Worm (Caenorhabditis elegans) whole organism, late embryonic: ENCODE results near the gene T19D2.3.

Experiments used
- C08G9.2 ChIP-seq: sonication (generic microtip); optimal IDR thresholded peaks from 2 replicates; lab custom pipeline; 2016; ENCODE audit warnings: mild to moderate bottlenecking, missing genetic modification characterization, moderate library complexity, missing compliant biosample characterization
- C38D4.7 ChIP-seq: fragments of 200-800 bp; sonication (Bioruptor generic); optimal IDR thresholded peaks from 2 replicates; lab custom pipeline; 2018; ENCODE audit warnings: mild to moderate bottlenecking, missing genetic modification characterization, moderate library complexity, missing compliant biosample characterization
- F13H6.1 ChIP-seq: sonication (generic microtip); optimal IDR thresholded peaks from 2 replicates; lab custom pipeline; 2016; ENCODE audit warnings: missing genetic modification characterization, missing compliant biosample characterization
- K02D7.2 ChIP-seq: sonication (generic microtip); optimal IDR thresholded peaks from 2 replicates; lab custom pipeline; 2017; ENCODE audit warnings: mild to moderate bottlenecking, missing genetic modification characterization, missing compliant biosample characterization
- K09A11.1 ChIP-seq: sonication (generic microtip); optimal IDR thresholded peaks from 2 replicates; lab custom pipeline; 2017; ENCODE audit warnings: antibody characterized with exemption, mild to moderate bottlenecking, missing genetic modification characterization, missing compliant biosample characterization; ENCODE audit not compliant: insufficient read depth
- T23F11.4 ChIP-seq: fragments of 200-800 bp; sonication (Bioruptor generic); optimal IDR thresholded peaks from 2 replicates; lab custom pipeline; 2018; ENCODE audit warnings: mild to moderate bottlenecking, missing genetic modification characterization, missing compliant biosample characterization
- Y22D7AL.16 ChIP-seq: sonication (generic microtip); optimal IDR thresholded peaks from 2 replicates; lab custom pipeline; 2016; ENCODE audit warnings: missing genetic modification characterization, missing compliant biosample characterization
- ahr-1 ChIP-seq: sonication (generic microtip); optimal IDR thresholded peaks from 2 replicates; lab custom pipeline; 2016; ENCODE audit warnings: missing genetic modification characterization, missing compliant biosample characterization
- ceh-14 ChIP-seq: sonication (generic microtip); optimal IDR thresholded peaks from 2 replicates; lab custom pipeline; 2016; ENCODE audit warnings: missing genotype, missing genetic modification characterization, missing compliant biosample characterization
- ceh-2 ChIP-seq: sonication (generic microtip); optimal IDR thresholded peaks from 2 replicates; lab custom pipeline; 2016; ENCODE audit warnings: missing genotype, missing genetic modification characterization, missing compliant biosample characterization
- ceh-22 ChIP-seq: sonication (generic microtip); optimal IDR thresholded peaks from 2 replicates; lab custom pipeline; 2017; ENCODE audit warnings: missing biosample characterization, missing genetic modification characterization
- ceh-30 ChIP-seq: fragments of 150-350 bp; optimal IDR thresholded peaks from 2 replicates; lab custom pipeline; 2014; ENCODE audit warnings: missing biosample characterization, missing genetic modification characterization
- ceh-31 ChIP-seq: sonication (generic microtip); optimal IDR thresholded peaks from 2 replicates; lab custom pipeline; 2016; ENCODE audit warnings: missing genetic modification characterization, missing compliant biosample characterization
- ceh-34 ChIP-seq: sonication (generic microtip); optimal IDR thresholded peaks from 2 replicates; lab custom pipeline; 2016; ENCODE audit warnings: mild to moderate bottlenecking, missing genetic modification characterization, missing compliant biosample characterization
- ceh-45 ChIP-seq: fragments of 200-800 bp; sonication (Bioruptor generic); IDR thresholded peaks from 2 replicates; pipeline ENCODE4 v1.3.6; 2022; ENCODE audit warnings: missing genetic modification reagents, missing genetic modification characterization, missing compliant biosample characterization
- ceh-48 ChIP-seq: sonication (generic microtip); optimal IDR thresholded peaks from 2 replicates; lab custom pipeline; 2016; ENCODE audit warnings: missing genetic modification characterization, inconsistent platforms, missing compliant biosample characterization
- ceh-9 ChIP-seq: sonication (generic microtip); optimal IDR thresholded peaks from 2 replicates; lab custom pipeline; 2016; ENCODE audit warnings: mild to moderate bottlenecking, missing genetic modification characterization, inconsistent platforms, missing compliant biosample characterization
- che-1 ChIP-seq: sonication (generic microtip); optimal IDR thresholded peaks from 2 replicates; lab custom pipeline; 2016; ENCODE audit warnings: mild to moderate bottlenecking, missing genetic modification characterization, missing compliant biosample characterization
- dmd-4 ChIP-seq: sonication (generic microtip); optimal IDR thresholded peaks from 2 replicates; lab custom pipeline; 2016; ENCODE audit warnings: borderline replicate concordance, missing genetic modification characterization, missing compliant biosample characterization
- dve-1 ChIP-seq: sonication (generic microtip); optimal IDR thresholded peaks from 2 replicates; lab custom pipeline; 2017; ENCODE audit warnings: antibody characterized with exemption, mild to moderate bottlenecking, missing genetic modification characterization, missing compliant biosample characterization
- elt-2 ChIP-seq: sonication (generic microtip); optimal IDR thresholded peaks from 2 replicates; lab custom pipeline; 2016; ENCODE audit warnings: missing genetic modification reagents, missing genetic modification characterization, missing compliant biosample characterization
- elt-4 ChIP-seq: sonication (generic microtip); optimal IDR thresholded peaks from 2 replicates; lab custom pipeline; 2016; ENCODE audit warnings: missing genetic modification characterization, missing compliant biosample characterization
- ets-4 ChIP-seq: sonication (generic microtip); optimal IDR thresholded peaks from 2 replicates; lab custom pipeline; 2016; ENCODE audit warnings: missing genetic modification characterization, missing compliant biosample characterization
- eyg-1 ChIP-seq: sonication (generic microtip); optimal IDR thresholded peaks from 2 replicates; lab custom pipeline; 2016; ENCODE audit warnings: missing genotype, missing genetic modification characterization, missing compliant biosample characterization
- fkh-10 ChIP-seq: fragments of 150-350 bp; optimal IDR thresholded peaks from 2 replicates; lab custom pipeline; 2014; ENCODE audit warnings: missing biosample characterization, missing genetic modification reagents, missing genetic modification characterization
- fkh-6 ChIP-seq: sonication (generic microtip); optimal IDR thresholded peaks from 2 replicates; lab custom pipeline; 2016; ENCODE audit warnings: missing genetic modification characterization, missing compliant biosample characterization
- gmeb-2 ChIP-seq: sonication (generic microtip); optimal IDR thresholded peaks from 2 replicates; lab custom pipeline; 2016; ENCODE audit warnings: missing genetic modification characterization, inconsistent platforms, missing compliant biosample characterization
- hlh-15 ChIP-seq: sonication (generic microtip); optimal IDR thresholded peaks from 2 replicates; lab custom pipeline; 2016; ENCODE audit warnings: missing genetic modification characterization, missing compliant biosample characterization
- hlh-30 ChIP-seq: sonication (generic microtip); optimal IDR thresholded peaks from 2 replicates; lab custom pipeline; 2017; ENCODE audit warnings: antibody characterized with exemption, missing genetic modification characterization, missing compliant biosample characterization; ENCODE audit not compliant: insufficient read depth
- hlh-8 ChIP-seq: sonication (generic microtip); optimal IDR thresholded peaks from 2 replicates; lab custom pipeline; 2016; ENCODE audit warnings: missing genotype, missing genetic modification characterization, missing compliant biosample characterization
- lim-6 ChIP-seq: sonication (generic microtip); optimal IDR thresholded peaks from 2 replicates; lab custom pipeline; 2016; ENCODE audit warnings: missing genetic modification characterization, missing compliant biosample characterization
- lin-11 ChIP-seq: fragments of 200-800 bp; sonication (Bioruptor generic); optimal IDR thresholded peaks from 2 replicates; lab custom pipeline; 2018; ENCODE audit warnings: mild to moderate bottlenecking, missing genetic modification characterization, missing compliant biosample characterization
- madf-2 ChIP-seq: sonication (generic microtip); optimal IDR thresholded peaks from 2 replicates; lab custom pipeline; 2017; ENCODE audit warnings: missing genetic modification characterization, missing compliant biosample characterization
- mec-3 ChIP-seq: sonication (generic microtip); optimal IDR thresholded peaks from 2 replicates; lab custom pipeline; 2016; ENCODE audit warnings: borderline replicate concordance, missing genetic modification characterization, missing compliant biosample characterization
- nhr-11 ChIP-seq: fragments of 150-350 bp; optimal IDR thresholded peaks from 2 replicates; lab custom pipeline; 2014; ENCODE audit warnings: missing biosample characterization, missing genetic modification characterization
- nhr-232 ChIP-seq: sonication (generic microtip); optimal IDR thresholded peaks from 2 replicates; lab custom pipeline; 2016; ENCODE audit warnings: missing genetic modification characterization, missing compliant biosample characterization
- odd-2 ChIP-seq: sonication (generic microtip); optimal IDR thresholded peaks from 2 replicates; lab custom pipeline; 2017; ENCODE audit warnings: antibody characterized with exemption, mild to moderate bottlenecking, missing genetic modification characterization, missing compliant biosample characterization
- pag-3 ChIP-seq: sonication (generic microtip); optimal IDR thresholded peaks from 2 replicates; lab custom pipeline; 2016; ENCODE audit warnings: missing compliant biosample characterization, missing genetic modification characterization, borderline replicate concordance
- pha-2 ChIP-seq: sonication (generic microtip); optimal IDR thresholded peaks from 2 replicates; lab custom pipeline; 2017; ENCODE audit warnings: mild to moderate bottlenecking, missing genetic modification characterization, missing compliant biosample characterization
- pha-4 ChIP-seq: fragments of 150-350 bp; optimal IDR thresholded peaks from 2 replicates; lab custom pipeline; 2018; ENCODE audit warnings: missing biosample characterization, missing genetic modification reagents, missing genetic modification characterization
- pqm-1 ChIP-seq: sonication (generic microtip); optimal IDR thresholded peaks from 2 replicates; lab custom pipeline; 2016; ENCODE audit warnings: missing genetic modification characterization, missing compliant biosample characterization
- pros-1 ChIP-seq: fragments of 150-350 bp; optimal IDR thresholded peaks from 2 replicates; lab custom pipeline; 2014; ENCODE audit warnings: missing biosample characterization, missing genetic modification reagents, missing genetic modification characterization
- sox-4 ChIP-seq: sonication (generic microtip); optimal IDR thresholded peaks from 2 replicates; lab custom pipeline; 2017; ENCODE audit warnings: mild to moderate bottlenecking, missing genetic modification characterization, inconsistent platforms, missing compliant biosample characterization
- tbx-2 ChIP-seq: sonication (generic microtip); optimal IDR thresholded peaks from 2 replicates; lab custom pipeline; 2016; ENCODE audit warnings: missing genetic modification characterization, missing compliant biosample characterization
- tbx-7 ChIP-seq: sonication (generic microtip); optimal IDR thresholded peaks from 2 replicates; lab custom pipeline; 2016; ENCODE audit warnings: missing genotype, missing genetic modification characterization, missing compliant biosample characterization
- ttx-3 ChIP-seq: sonication (generic microtip); optimal IDR thresholded peaks from 2 replicates; lab custom pipeline; 2016; ENCODE audit warnings: missing genetic modification reagents, missing genetic modification characterization, missing compliant biosample characterization
- unc-3 ChIP-seq, 2 experiments: fragments of 200-800 bp in 1 of 2; sonication (Bioruptor generic) in 1 of 2; sonication (generic microtip) in 1 of 2; conservative IDR thresholded peaks in 1 of 2; optimal IDR thresholded peaks in 1 of 2; 2 replicates each; pipeline versions ENCODE4 v1.3.6 to Lab custom; 2016 to 2022; ENCODE audit warnings: missing compliant biosample characterization in 2 of 2, missing genetic modification characterization in 2 of 2, missing genetic modification reagents in 1 of 2
- unc-42 ChIP-seq: sonication (generic microtip); optimal IDR thresholded peaks from 2 replicates; lab custom pipeline; 2016; ENCODE audit warnings: missing genotype, missing genetic modification characterization, missing compliant biosample characterization
- unc-55 ChIP-seq: sonication (generic microtip); optimal IDR thresholded peaks from 2 replicates; lab custom pipeline; 2017; ENCODE audit warnings: missing biosample characterization, missing genetic modification reagents, missing genetic modification characterization
- unc-86 ChIP-seq: sonication (generic microtip); optimal IDR thresholded peaks from 2 replicates; lab custom pipeline; 2016; ENCODE audit warnings: missing genetic modification characterization, missing compliant biosample characterization
- zip-5 ChIP-seq: sonication (generic microtip); optimal IDR thresholded peaks from 2 replicates; lab custom pipeline; 2016; ENCODE audit warnings: missing genetic modification characterization, missing compliant biosample characterization
- ztf-16 ChIP-seq: sonication (generic microtip); optimal IDR thresholded peaks from 2 replicates; lab custom pipeline; 2017; ENCODE audit warnings: missing genetic modification characterization, missing compliant biosample characterization

Gene T19D2.3

DNA sequence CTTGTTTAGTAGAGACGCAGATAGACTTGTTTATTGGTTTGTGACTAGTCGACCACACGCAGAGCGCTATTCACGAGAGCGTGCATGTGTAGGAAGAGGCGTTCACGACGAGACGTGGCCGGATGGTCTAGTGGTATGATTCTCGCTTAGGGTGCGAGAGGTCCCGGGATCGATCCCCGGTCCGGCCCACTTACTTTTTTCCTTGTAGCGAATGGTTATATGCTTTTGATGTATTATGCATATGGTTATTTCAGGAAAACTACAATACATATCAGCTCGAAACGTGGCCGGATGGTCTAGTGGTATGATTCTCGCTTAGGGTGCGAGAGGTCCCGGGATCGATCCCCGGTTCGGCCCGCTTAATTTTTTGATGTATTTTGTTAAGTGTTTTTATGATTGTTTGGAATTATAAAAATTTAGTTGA lies 30.9 kb downstream of the T19D2.3 start:
- TF ChIP-seq pqm-1 (tag; lab: Kevin White, UChicago) (peak; percentile 63), ceh-34 (tag; lab: Kevin White, UChicago) (peak; percentile 76), lin-11 (tag; lab: Kevin White, UChicago) (peak; percentile 58), pag-3 (no peak), mec-3 (tag; lab: Kevin White, UChicago) (no peak), ahr-1 (tag; lab: Kevin White, UChicago) (peak; percentile 70), unc-3 (GFP tag; conservative IDR thresholded peaks at IDR 0.05; lab: Robert Waterston, UW) (peak; percentile 64), unc-3 (tag; optimal IDR thresholded peaks at IDR 0.05; lab: Kevin White, UChicago) (no peak), ceh-9 (tag; lab: Kevin White, UChicago) (peak; percentile 3), K09A11.1 (peak; percentile 84), hlh-8 (peak; percentile 56), T23F11.4 (GFP tag; lab: Kevin White, UChicago) (peak; percentile 80), fkh-10 (no peak), gmeb-2 (tag; lab: Kevin White, UChicago) (peak; percentile 83), dmd-4 (tag; lab: Kevin White, UChicago) (peak; percentile 76), unc-86 (peak; percentile 80), nhr-232 (peak; percentile 76), unc-55 (GFP tag; lab: Kevin White, UChicago) (no peak), ceh-2 (peak; percentile 67), madf-2 (tag; lab: Kevin White, UChicago) (peak; percentile 79), sox-4 (tag; lab: Kevin White, UChicago) (peak; percentile 84), ceh-14 (tag; lab: Kevin White, UChicago) (no peak), hlh-30 (tag; lab: Kevin White, UChicago) (peak; percentile 49), che-1 (tag; lab: Kevin White, UChicago) (peak; percentile 81), ceh-45 (GFP tag; lab: Robert Waterston, UW) (peak; percentile 74; the same call in 1 of the 2 replicates), ztf-16 (tag; lab: Kevin White, UChicago) (peak; percentile 58), zip-5 (tag; lab: Kevin White, UChicago) (peak; percentile 65), tbx-7 (tag; lab: Kevin White, UChicago) (peak; percentile 41), hlh-15 (tag; lab: Kevin White, UChicago) (no peak), C38D4.7 (peak; percentile 79), lim-6 (no peak), ets-4 (no peak), odd-2 (peak; percentile 44), elt-4 (tag; lab: Kevin White, UChicago) (no peak), pha-4 (tag; lab: Kevin White, UChicago) (no peak), nhr-11 (tag; lab: Kevin White, UChicago) (no peak), pha-2 (peak; percentile 81), C08G9.2 (tag; lab: Kevin White, UChicago) (peak; percentile 81), dve-1 (tag; lab: Kevin White, UChicago) (peak; percentile 73), elt-2 (peak; percentile 91), ceh-31 (tag; lab: Kevin White, UChicago) (peak; percentile 72), K02D7.2 (tag; lab: Kevin White, UChicago) (peak; percentile 64), Y22D7AL.16 (tag; lab: Kevin White, UChicago) (peak; percentile 64), tbx-2 (peak; percentile 87), F13H6.1 (tag; lab: Kevin White, UChicago) (peak; percentile 19), fkh-6 (tag; lab: Kevin White, UChicago) (peak; percentile 72), pros-1 (tag; lab: Kevin White, UChicago) (peak; percentile 59), eyg-1 (tag; lab: Kevin White, UChicago) (peak; percentile 50), unc-42 (peak; percentile 55), ceh-48 (tag; lab: Kevin White, UChicago) (peak; percentile 67), ceh-30 (tag; lab: Kevin White, UChicago) (peak; percentile 24), ceh-22 (tag; lab: Kevin White, UChicago) (peak; percentile 24), ttx-3 (tag; lab: Kevin White, UChicago) (peak; percentile 76)
